Worm (Caenorhabditis elegans) whole organism, young adult: ENCODE results near the gene F08F3.6.

Experiments used
- B0035.1 ChIP-seq: sonication (generic microtip); optimal IDR thresholded peaks from 2 replicates; lab custom pipeline; 2016; ENCODE audit warnings: missing genetic modification characterization, mild to moderate bottlenecking, missing compliant biosample characterization, missing genotype, missing genetic modification reagents
- C06A6.2 ChIP-seq: fragments of 200-800 bp; sonication (Bioruptor generic); conservative IDR thresholded peaks from 2 replicates; pipeline ENCODE4 v1.3.6; 2022; ENCODE audit warnings: missing genetic modification characterization, missing compliant biosample characterization
- C17E4.6 ChIP-seq: fragments of 200-800 bp; sonication (Bioruptor generic); IDR thresholded peaks from 2 replicates; pipeline ENCODE4 v1.3.6; 2022; ENCODE audit warnings: missing genetic modification reagents, missing genetic modification characterization, missing compliant biosample characterization
- F33H1.4 ChIP-seq: fragments of 200-800 bp; sonication (Bioruptor generic); IDR thresholded peaks from 2 replicates; pipeline ENCODE4 v1.3.6; 2022; ENCODE audit warnings: missing genetic modification reagents, missing genetic modification characterization, missing compliant biosample characterization
- F55B11.4 ChIP-seq: sonication (generic microtip); optimal IDR thresholded peaks from 2 replicates; lab custom pipeline; 2016; ENCODE audit warnings: missing compliant biosample characterization, missing genetic modification characterization, borderline replicate concordance; ENCODE audit not compliant: insufficient read depth
- K11D2.4 ChIP-seq: fragments of 200-800 bp; sonication (Bioruptor generic); IDR thresholded peaks from 2 replicates; pipeline ENCODE4 v1.3.6; 2022; ENCODE audit warnings: missing genetic modification reagents, missing genetic modification characterization, missing compliant biosample characterization
- Y56A3A.18 ChIP-seq: fragments of 200-800 bp; sonication (Bioruptor generic); IDR thresholded peaks from 2 replicates; pipeline ENCODE4 v1.3.6; 2022; ENCODE audit warnings: missing genetic modification reagents, missing genetic modification characterization, missing compliant biosample characterization
- Y67H2A.10 ChIP-seq: fragments of 200-800 bp; sonication (Bioruptor generic); conservative IDR thresholded peaks from 2 replicates; pipeline ENCODE4 v1.3.6; 2022; ENCODE audit warnings: missing genetic modification reagents, missing genetic modification characterization, missing compliant biosample characterization
- atf-7 ChIP-seq: sonication (generic microtip); optimal IDR thresholded peaks from 2 replicates; lab custom pipeline; 2017; ENCODE audit warnings: mild to moderate bottlenecking, missing genetic modification characterization, missing compliant biosample characterization
- attf-5 ChIP-seq: fragments of 200-800 bp; sonication (Bioruptor generic); optimal IDR thresholded peaks from 2 replicates; lab custom pipeline; 2018; ENCODE audit warnings: mild to moderate bottlenecking, missing genetic modification characterization, missing compliant biosample characterization
- cebp-2 ChIP-seq: fragments of 200-800 bp; sonication (Bioruptor generic); IDR thresholded peaks from 2 replicates; pipeline ENCODE4 v1.3.6; 2022; ENCODE audit warnings: missing genetic modification characterization, missing compliant biosample characterization
- ceh-100 ChIP-seq: fragments of 200-800 bp; sonication (Bioruptor generic); IDR thresholded peaks from 2 replicates; pipeline ENCODE4 v1.3.6; 2022; ENCODE audit warnings: missing genetic modification reagents, missing genetic modification characterization, missing compliant biosample characterization
- ceh-27 ChIP-seq: fragments of 200-800 bp; sonication (Bioruptor generic); optimal IDR thresholded peaks from 2 replicates; lab custom pipeline; 2018; ENCODE audit warnings: mild to moderate bottlenecking, missing genetic modification characterization, moderate library complexity, missing compliant biosample characterization
- ceh-58 ChIP-seq: fragments of 200-800 bp; sonication (Bioruptor generic); IDR thresholded peaks from 2 replicates; pipeline ENCODE4 v1.3.6; 2022; ENCODE audit warnings: missing genetic modification characterization, missing compliant biosample characterization
- chd-7 ChIP-seq: sonication (generic microtip); optimal IDR thresholded peaks from 2 replicates; lab custom pipeline; 2016; ENCODE audit warnings: mild to moderate bottlenecking, missing genetic modification characterization, moderate library complexity, missing compliant biosample characterization
- dox-1 ChIP-seq: fragments of 200-800 bp; sonication (Bioruptor generic); IDR thresholded peaks from 2 replicates; pipeline ENCODE4 v1.3.6; 2022; ENCODE audit warnings: missing genetic modification reagents, missing genetic modification characterization, missing compliant biosample characterization
- dpff-1 ChIP-seq: sonication (generic microtip); optimal IDR thresholded peaks from 2 replicates; lab custom pipeline; 2017; ENCODE audit warnings: mild to moderate bottlenecking, missing genetic modification characterization, missing compliant biosample characterization
- dpl-1 ChIP-seq: fragments of 150-350 bp; optimal IDR thresholded peaks from 2 replicates; lab custom pipeline; 2014; ENCODE audit warnings: missing biosample characterization, missing genetic modification reagents, missing genetic modification characterization
- egl-18 ChIP-seq: fragments of 200-800 bp; sonication (Bioruptor generic); IDR thresholded peaks from 2 replicates; pipeline ENCODE4 v1.3.6; 2022; ENCODE audit warnings: missing genetic modification reagents, missing genetic modification characterization, missing compliant biosample characterization
- egl-44 ChIP-seq: fragments of 200-800 bp; sonication (Bioruptor generic); IDR thresholded peaks from 2 replicates; pipeline ENCODE4 v1.3.6; 2022; ENCODE audit warnings: missing genetic modification reagents, missing genetic modification characterization, missing compliant biosample characterization
- ekl-4 ChIP-seq: fragments of 200-800 bp; sonication (Bioruptor generic); IDR thresholded peaks from 2 replicates; pipeline ENCODE4 v1.3.6; 2022; ENCODE audit warnings: missing genetic modification reagents, missing genetic modification characterization, missing compliant biosample characterization
- ets-4 ChIP-seq: fragments of 200-800 bp; sonication (Bioruptor generic); optimal IDR thresholded peaks from 2 replicates; lab custom pipeline; 2018; ENCODE audit warnings: mild to moderate bottlenecking, missing genetic modification characterization, missing compliant biosample characterization
- fkh-3 ChIP-seq: sonication (generic microtip); optimal IDR thresholded peaks from 2 replicates; lab custom pipeline; 2016; ENCODE audit warnings: mild to moderate bottlenecking, missing genetic modification characterization, missing compliant biosample characterization
- gei-17 ChIP-seq: fragments of 200-800 bp; sonication (Bioruptor generic); optimal IDR thresholded peaks from 2 replicates; lab custom pipeline; 2018; ENCODE audit warnings: mild to moderate bottlenecking, missing genetic modification characterization, missing compliant biosample characterization
- hlh-12 ChIP-seq: sonication (generic microtip); optimal IDR thresholded peaks from 2 replicates; lab custom pipeline; 2016; ENCODE audit warnings: missing genetic modification characterization, missing compliant biosample characterization
- hmg-1.2 ChIP-seq: fragments of 200-800 bp; sonication (Bioruptor generic); IDR thresholded peaks from 2 replicates; pipeline ENCODE4 v1.3.6; 2022; ENCODE audit warnings: missing genetic modification reagents, missing genetic modification characterization, missing compliant biosample characterization
- lag-1 ChIP-seq: fragments of 200-800 bp; sonication (Bioruptor generic); IDR thresholded peaks from 2 replicates; pipeline ENCODE4 v1.3.6; 2022; ENCODE audit warnings: missing genetic modification reagents, missing genetic modification characterization, missing compliant biosample characterization
- lin-40 ChIP-seq: sonication (generic microtip); optimal IDR thresholded peaks from 2 replicates; lab custom pipeline; 2016; ENCODE audit warnings: missing genetic modification characterization, mild to moderate bottlenecking, missing compliant biosample characterization, missing genotype, missing genetic modification reagents
- lsl-1 ChIP-seq: fragments of 200-800 bp; sonication (Bioruptor generic); optimal IDR thresholded peaks from 2 replicates; lab custom pipeline; 2018; ENCODE audit warnings: mild to moderate bottlenecking, missing genetic modification characterization, moderate library complexity, missing compliant biosample characterization
- mcd-1 ChIP-seq: fragments of 200-800 bp; sonication (Bioruptor generic); IDR thresholded peaks from 2 replicates; pipeline ENCODE4 v1.3.6; 2022; ENCODE audit warnings: missing genetic modification reagents, missing genetic modification characterization, missing compliant biosample characterization
- nfya-1 ChIP-seq: sonication (generic microtip); optimal IDR thresholded peaks from 2 replicates; lab custom pipeline; 2017; ENCODE audit warnings: antibody characterized with exemption, missing compliant biosample characterization, missing genetic modification characterization, borderline replicate concordance; ENCODE audit not compliant: insufficient read depth
- nfyb-1 ChIP-seq: fragments of 200-800 bp; sonication (Bioruptor generic); IDR thresholded peaks from 2 replicates; pipeline ENCODE4 v1.3.6; 2022; ENCODE audit warnings: missing genetic modification reagents, missing genetic modification characterization, missing compliant biosample characterization
- nhr-80 ChIP-seq: sonication (generic microtip); optimal IDR thresholded peaks from 2 replicates; lab custom pipeline; 2016; ENCODE audit warnings: missing genetic modification characterization, missing compliant biosample characterization
- pbrm-1 ChIP-seq: fragments of 200-800 bp; sonication (Bioruptor generic); IDR thresholded peaks from 2 replicates; pipeline ENCODE4 v1.3.6; 2022; ENCODE audit warnings: missing genetic modification reagents, missing genetic modification characterization, missing compliant biosample characterization
- rpc-1 ChIP-seq, 2 experiments: fragments of 150-350 bp in 1 of 2; sonication (generic microtip) in 1 of 2; optimal IDR thresholded peaks; 2 replicates each; lab custom pipeline; 2014 to 2018; ENCODE audit warnings: missing biosample characterization in 1 of 2, missing genetic modification characterization in 1 of 2, missing genetic modification reagents in 1 of 2, missing genotype in 1 of 2
- sdz-38 ChIP-seq: sonication (generic microtip); optimal IDR thresholded peaks from 2 replicates; lab custom pipeline; 2016; ENCODE audit warnings: missing genotype, missing genetic modification characterization, missing compliant biosample characterization
- snpc-1.1 ChIP-seq: sonication (generic microtip); optimal IDR thresholded peaks from 2 replicates; lab custom pipeline; 2017; ENCODE audit warnings: missing genetic modification characterization, mild to moderate bottlenecking, missing compliant biosample characterization, antibody characterized with exemption, moderate library complexity, missing genotype, missing genetic modification reagents; ENCODE audit not compliant: insufficient read depth
- snpc-3.4 ChIP-seq: sonication (generic microtip); optimal IDR thresholded peaks from 2 replicates; lab custom pipeline; 2017; ENCODE audit warnings: missing genetic modification characterization, mild to moderate bottlenecking, missing compliant biosample characterization, antibody characterized with exemption, moderate library complexity, missing genotype, missing genetic modification reagents
- snpc-4 ChIP-seq, 5 experiments: fragments of 150-350 bp in 1 of 5; sonication (generic microtip) in 4 of 5; optimal IDR thresholded peaks; 2 replicates each; lab custom pipeline; 2014 to 2018; ENCODE audit warnings: missing genetic modification characterization in 5 of 5, missing biosample characterization in 3 of 5, antibody characterized with exemption in 2 of 5, mild to moderate bottlenecking in 2 of 5, missing compliant biosample characterization in 2 of 5, missing genotype in 2 of 5, moderate library complexity in 2 of 5, missing genetic modification reagents in 1 of 5
- somi-1 ChIP-seq: fragments of 200-800 bp; sonication (Bioruptor generic); optimal IDR thresholded peaks from 2 replicates; lab custom pipeline; 2018; ENCODE audit warnings: mild to moderate bottlenecking, missing genetic modification characterization, missing compliant biosample characterization
- tbp1 ChIP-seq: fragments of 200-800 bp; sonication (Bioruptor generic); optimal IDR thresholded peaks from 2 replicates; lab custom pipeline; 2018; ENCODE audit warnings: mild to moderate bottlenecking, missing genetic modification characterization, missing compliant biosample characterization
- tbx-9 ChIP-seq: sonication (generic microtip); optimal IDR thresholded peaks from 2 replicates; lab custom pipeline; 2016; ENCODE audit warnings: borderline replicate concordance, missing genetic modification characterization, inconsistent platforms, missing compliant biosample characterization
- unc-130 ChIP-seq: sonication (generic microtip); optimal IDR thresholded peaks from 2 replicates; lab custom pipeline; 2016; ENCODE audit warnings: missing genetic modification reagents, missing genetic modification characterization, missing compliant biosample characterization
- unc-62 ChIP-seq: fragments of 150-350 bp; optimal IDR thresholded peaks from 2 replicates; lab custom pipeline; 2014; ENCODE audit warnings: missing biosample characterization, missing genetic modification reagents, missing genetic modification characterization
- xnd-1 ChIP-seq: sonication (generic microtip); optimal IDR thresholded peaks from 2 replicates; lab custom pipeline; 2016; ENCODE audit warnings: missing genotype, missing genetic modification reagents, missing genetic modification characterization, missing compliant biosample characterization
- zim-3 ChIP-seq: sonication (generic microtip); optimal IDR thresholded peaks from 2 replicates; lab custom pipeline; 2017; ENCODE audit warnings: mild to moderate bottlenecking, missing genetic modification characterization, moderate library complexity, missing compliant biosample characterization
- ztf-22 ChIP-seq: fragments of 200-800 bp; sonication (Bioruptor generic); optimal IDR thresholded peaks from 2 replicates; lab custom pipeline; 2018; ENCODE audit warnings: mild to moderate bottlenecking, missing genetic modification characterization, moderate library complexity, missing compliant biosample characterization
- ztf-25 ChIP-seq: fragments of 200-800 bp; sonication (Bioruptor generic); IDR thresholded peaks from 2 replicates; pipeline ENCODE4 v1.3.6; 2022; ENCODE audit warnings: missing genetic modification reagents, missing genetic modification characterization, missing compliant biosample characterization

The F08F3.6 gene

ce11 chrV:5433020-5433419, 13.2 kb upstream of the F08F3.6 start, which contains the start of gene acl-6:
acl-6 (plus strand) TSS chrV:5433386.
- TF ChIP-seq nhr-80 (peak; percentile 98), K11D2.4 (no peak; the same call in 1 of the 2 replicates), nfyb-1 (no peak), egl-44 (GFP tag; lab: Robert Waterston, UW) (no peak), nfya-1 (tag; lab: Kevin White, UChicago) (no peak), pbrm-1 (no peak), ceh-58 (no peak), unc-130 (no peak), atf-7 (tag; lab: Kevin White, UChicago) (no peak), ekl-4 (GFP tag; lab: Robert Waterston, UW) (no peak), lsl-1 (GFP tag; lab: Kevin White, UChicago) (peak; percentile 11), lag-1 (GFP tag; lab: Robert Waterston, UW) (no peak), ztf-25 (GFP tag; lab: Robert Waterston, UW) (no peak), dpl-1 (peak; percentile 31), ceh-27 (GFP tag; lab: Kevin White, UChicago) (no peak), Y56A3A.18 (GFP tag; lab: Robert Waterston, UW) (no peak), hmg-1.2 (peak; percentile 27; the same call in 1 of the 2 replicates), hlh-12 (no peak), zim-3 (no peak), tbx-9 (tag; lab: Kevin White, UChicago) (no peak), unc-62 (GFP tag; lab: Kevin White, UChicago) (no peak), egl-18 (no peak), gei-17 (no peak), ztf-22 (GFP tag; lab: Kevin White, UChicago) (no peak), ets-4 (GFP tag; lab: Kevin White, UChicago) (peak; percentile 72), fkh-3 (tag; lab: Kevin White, UChicago) (no peak), ceh-100 (GFP tag; lab: Robert Waterston, UW) (no peak), attf-5 (GFP tag; lab: Kevin White, UChicago) (peak; percentile 60), lin-40 (tag; lab: Kevin White, UChicago) (peak; percentile 52), dox-1 (peak; percentile 74), tbp1 (GFP tag; lab: Kevin White, UChicago) (peak; percentile 38), mcd-1 (GFP tag; lab: Robert Waterston, UW) (peak; percentile 94), snpc-3.4 (tag; lab: Kevin White, UChicago) (no peak), cebp-2 (GFP tag; lab: Robert Waterston, UW) (no peak), B0035.1 (no peak), F33H1.4 (GFP tag; lab: Robert Waterston, UW) (no peak), C17E4.6 (no peak), rpc-1 (optimal IDR thresholded peaks at IDR 0.05; lab: Kevin White, UChicago) (no peak), rpc-1 (tag; optimal IDR thresholded peaks at IDR 0.05; lab: Kevin White, UChicago) (no peak), xnd-1 (tag; lab: Kevin White, UChicago) (no peak), snpc-4 (GFP tag; optimal IDR thresholded peaks at IDR 0.05; lab: Kevin White, UChicago) (no peak), snpc-4 (tag; optimal IDR thresholded peaks at IDR 0.05; lab: Kevin White, UChicago) (peak in 1 of 4 experiments; percentile 27), C06A6.2 (GFP tag; lab: Robert Waterston, UW) (no peak), Y67H2A.10 (GFP tag; lab: Robert Waterston, UW) (no peak), chd-7 (tag; lab: Kevin White, UChicago) (no peak), F55B11.4 (tag; lab: Kevin White, UChicago) (no peak), sdz-38 (no peak), somi-1 (no peak), snpc-1.1 (tag; lab: Kevin White, UChicago) (no peak), dpff-1 (no peak)
